Worm (Caenorhabditis elegans): Measurements from ENCODE around the gene daf-28.

DNA sequence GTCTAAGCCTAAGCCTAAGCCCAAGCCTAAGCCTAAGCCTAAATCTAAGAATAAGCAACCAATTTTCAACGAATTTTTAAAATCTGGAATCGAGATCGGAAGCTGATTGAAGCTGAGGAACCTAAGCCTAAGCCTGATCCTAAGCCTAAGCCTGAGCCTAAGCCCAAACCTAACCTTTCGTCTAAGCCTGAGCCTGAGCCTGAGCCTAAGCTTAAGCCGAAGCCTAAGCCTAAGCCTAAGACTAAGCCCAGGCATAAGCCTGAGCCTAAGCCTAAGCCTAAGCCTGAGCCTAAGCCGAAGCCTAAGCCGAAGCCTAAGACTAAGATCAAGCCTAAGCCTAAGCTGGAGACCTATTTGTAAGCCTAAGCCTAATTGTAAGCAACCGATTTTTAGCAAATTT lies 12.5 kb downstream of the daf-28 start:
- TF ChIP-seq unc-55 (GFP tag; optimal IDR thresholded peaks at IDR 0.05): no peak
- no peak for TF ChIP-seq unc-86 (tag; optimal IDR thresholded peaks at IDR 0.05)
- TF ChIP-seq lin-11 (tag; optimal IDR thresholded peaks at IDR 0.05): no peak
- no peak for TF ChIP-seq mec-3 (tag; optimal IDR thresholded peaks at IDR 0.05; ENCODE audit: borderline replicate concordance)
- TF ChIP-seq elt-4 (tag; optimal IDR thresholded peaks at IDR 0.05): no peak
- no peak for TF ChIP-seq ceh-2 (tag; optimal IDR thresholded peaks at IDR 0.05)
- TF ChIP-seq pag-3 (tag; optimal IDR thresholded peaks at IDR 0.05; ENCODE audit: borderline replicate concordance): no peak
- no peak for TF ChIP-seq nhr-11 (tag; optimal IDR thresholded peaks at IDR 0.05)
- TF ChIP-seq pat-9 (tag; optimal IDR thresholded peaks at IDR 0.05): no peak
- no peak for TF ChIP-seq ceh-34 (tag; optimal IDR thresholded peaks at IDR 0.05)
- TF ChIP-seq fkh-10 (GFP tag; optimal IDR thresholded peaks at IDR 0.05): no peak
